Worm (Caenorhabditis elegans): ENCODE data around the gene F11D11.4.
A peak's percentile ranks its signal among the peaks of the same experiment; 100 is the strongest.

The F11D11.4 gene

DNA sequence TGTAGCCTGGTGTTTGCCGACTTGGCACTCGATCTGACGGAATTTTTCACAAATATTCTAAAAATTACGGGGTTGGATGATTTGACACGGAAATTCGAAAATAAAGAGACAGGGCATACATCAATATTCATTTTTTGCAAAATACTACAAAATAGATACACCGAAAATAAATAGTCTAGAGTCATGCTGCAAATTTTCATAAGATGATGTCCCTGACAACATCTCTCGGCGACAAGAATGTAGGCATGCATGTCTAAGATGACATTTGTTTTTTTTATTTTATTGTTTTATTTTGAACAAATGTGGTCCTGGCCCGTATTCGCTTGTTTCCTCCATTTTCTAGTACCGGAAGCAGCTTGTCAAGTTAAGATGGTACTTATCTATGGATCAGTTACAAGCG lies 10.2 kb downstream of the F11D11.4 start, which contains the start of gene clec-256:
TSS of gene clec-256 (plus strand) at position 301 of the 400 bp plus-strand sequence.
- TF ChIP-seq hlh-17 (GFP tag; optimal IDR thresholded peaks at IDR 0.05; ENCODE audit: borderline replicate concordance), result no peak
- TF ChIP-seq mep-1 (tag; optimal IDR thresholded peaks at IDR 0.05), result no peak
- no peak for TF ChIP-seq alr-1 (tag; optimal IDR thresholded peaks at IDR 0.05; ENCODE audit: borderline replicate concordance)
- no peak for TF ChIP-seq pag-3 (tag; optimal IDR thresholded peaks at IDR 0.05; ENCODE audit: borderline replicate concordance, insufficient read depth)
- no peak for TF ChIP-seq fkh-4 (tag; optimal IDR thresholded peaks at IDR 0.05; ENCODE audit: borderline replicate concordance)
- no peak for TF ChIP-seq ama-1 (optimal IDR thresholded peaks at IDR 0.05)
- no peak for TF ChIP-seq nhr-11 (tag; optimal IDR thresholded peaks at IDR 0.05)
- TF ChIP-seq unc-62 (GFP tag; optimal IDR thresholded peaks at IDR 0.05), result no peak
- TF ChIP-seq zip-4 (GFP tag; optimal IDR thresholded peaks at IDR 0.05), result no peak
- no peak for TF ChIP-seq nhr-20 (tag; optimal IDR thresholded peaks at IDR 0.05)
- TF ChIP-seq nhr-28 (tag; optimal IDR thresholded peaks at IDR 0.05), result no peak
- no peak for TF ChIP-seq dpl-1 (GFP tag; optimal IDR thresholded peaks at IDR 0.05)
- TF ChIP-seq xbp-1 (tag; optimal IDR thresholded peaks at IDR 0.05), result no peak

DNA sequence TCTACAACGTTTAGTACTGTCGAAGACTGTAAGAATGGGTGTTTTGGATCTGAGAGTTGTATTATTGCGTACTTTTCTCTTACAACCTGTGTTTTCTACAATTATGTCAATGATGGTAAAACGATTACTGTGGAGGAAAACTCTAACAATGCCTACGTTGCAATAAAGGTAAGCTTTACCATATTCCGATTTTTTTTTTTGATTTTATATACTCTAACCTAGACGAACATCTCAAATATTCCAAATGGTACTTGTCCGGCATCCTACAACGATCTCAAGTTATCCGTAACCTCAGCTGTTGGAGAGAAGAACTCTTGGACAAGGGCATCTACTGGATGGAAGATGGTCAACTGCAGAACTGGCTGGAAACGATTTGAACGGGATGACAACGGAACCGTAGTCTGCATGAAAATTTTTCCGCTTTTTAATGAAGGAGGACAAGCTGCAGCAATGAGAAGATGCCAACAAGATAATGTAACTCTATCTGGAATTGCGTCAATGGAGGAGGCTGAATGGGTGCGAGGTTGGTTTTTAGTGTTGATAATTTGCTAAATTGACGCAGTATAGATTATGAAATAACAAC lies 10.7 kb downstream of the F11D11.4 start:
- TF ChIP-seq nhr-47 (tag; optimal IDR thresholded peaks at IDR 0.05), result no peak
- no peak for TF ChIP-seq nhr-237 (tag; optimal IDR thresholded peaks at IDR 0.05)
- TF ChIP-seq skn-1 (tag; optimal IDR thresholded peaks at IDR 0.05), result no peak
- TF ChIP-seq unc-86 (tag; optimal IDR thresholded peaks at IDR 0.05), result no peak
- no peak for TF ChIP-seq ceh-88 (GFP tag; IDR thresholded peaks at IDR 0.05)
- TF ChIP-seq nhr-84 (tag; optimal IDR thresholded peaks at IDR 0.05), result no peak
- no peak for TF ChIP-seq lin-13 (GFP tag; optimal IDR thresholded peaks at IDR 0.05)
- no peak for TF ChIP-seq C04F5.9 (tag; optimal IDR thresholded peaks at IDR 0.05)
- no peak for TF ChIP-seq sup-37 (GFP tag; optimal IDR thresholded peaks at IDR 0.05)
- no peak for TF ChIP-seq hlh-17 (GFP tag; optimal IDR thresholded peaks at IDR 0.05; ENCODE audit: borderline replicate concordance)
- TF ChIP-seq aha-1 (tag; optimal IDR thresholded peaks at IDR 0.05), result no peak
- TF ChIP-seq dpl-1 (GFP tag; optimal IDR thresholded peaks at IDR 0.05), result no peak
- no peak for TF ChIP-seq mep-1 (tag; optimal IDR thresholded peaks at IDR 0.05)
- TF ChIP-seq elt-3 (tag; optimal IDR thresholded peaks at IDR 0.05), result no peak

DNA sequence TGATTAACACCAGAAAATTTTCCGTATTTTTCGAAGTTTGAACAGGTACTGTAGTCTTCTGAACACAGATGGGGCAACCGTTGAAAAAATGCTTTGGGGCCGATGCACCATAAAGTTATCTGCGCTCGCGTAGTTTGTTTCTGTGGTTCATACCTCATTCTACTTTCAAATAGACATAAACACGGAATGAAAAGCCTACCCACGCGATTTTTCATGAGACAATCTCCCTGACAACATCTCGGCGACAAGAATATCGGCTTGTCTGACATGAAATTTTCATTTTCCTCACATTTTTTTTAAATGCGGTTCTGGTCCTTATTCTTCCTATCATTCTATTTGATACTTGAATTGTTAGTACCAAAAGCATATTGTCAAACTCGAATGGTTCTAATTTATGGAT lies 11.6 kb downstream of the F11D11.4 start, which contains the start of gene clec-257:
TSS of gene clec-257 (plus strand) at position 301 of the 400 bp plus-strand sequence.
- TF ChIP-seq nhr-85 (tag) (peak; percentile 13), elt-2 (tag; optimal IDR thresholded peaks at IDR 0.05) (no peak)

DNA sequence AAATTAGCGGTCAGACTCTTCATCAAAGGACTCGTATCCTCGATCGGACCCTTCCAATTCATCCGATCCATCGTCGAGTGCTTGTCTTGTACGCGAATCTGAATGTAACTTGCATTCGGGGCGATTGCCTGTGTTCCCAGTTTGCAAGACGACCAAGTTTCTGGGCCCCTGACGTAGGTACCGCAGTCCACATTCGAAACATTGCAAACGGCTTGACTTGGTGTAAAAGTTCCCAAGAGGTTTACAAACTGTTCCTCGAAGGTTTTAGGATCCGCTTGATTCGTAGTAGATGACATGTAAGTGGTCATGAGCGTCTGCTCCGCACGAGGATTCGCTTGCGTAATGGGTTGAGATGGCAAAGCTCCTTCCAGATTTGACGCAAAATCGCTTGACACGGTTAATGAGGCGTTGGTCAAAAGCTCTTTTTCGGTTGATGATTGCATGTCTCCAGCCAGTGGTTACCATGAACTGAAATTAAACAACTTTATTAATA lies 15.1 kb downstream of the F11D11.4 start, which contains the start of gene Y17D7B.4:
TSS of gene Y17D7B.4 (minus strand) at position 443 of the 493 bp plus-strand sequence.
- TF ChIP-seq pqm-1 (tag; optimal IDR thresholded peaks at IDR 0.05) (no peak), lsy-2 (tag; optimal IDR thresholded peaks at IDR 0.05) (no peak), ztf-11 (tag; optimal IDR thresholded peaks at IDR 0.05) (no peak), sptf-1 (tag; optimal IDR thresholded peaks at IDR 0.05) (no peak), jun-1 (tag; optimal IDR thresholded peaks at IDR 0.05) (no peak)

DNA sequence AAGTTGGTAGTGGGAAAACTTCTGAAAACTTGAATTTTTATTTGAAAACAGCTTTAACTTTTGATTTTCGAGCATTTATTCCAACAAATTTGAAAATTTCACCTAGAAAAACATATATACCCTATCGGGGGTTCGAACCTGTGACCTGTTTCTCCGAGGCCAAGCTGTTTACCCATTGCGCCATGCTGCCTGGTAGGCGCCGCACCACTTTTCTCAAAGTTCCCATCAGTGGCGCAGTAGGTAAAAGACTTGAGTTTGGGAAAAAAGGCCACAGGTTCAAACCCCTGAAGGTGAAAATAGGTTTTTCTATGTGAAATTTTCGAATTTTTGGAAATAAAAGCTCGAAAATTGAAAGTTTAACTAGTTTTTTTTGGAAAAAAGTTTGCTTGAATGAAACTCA lies 19.4 kb downstream of the F11D11.4 start:
- no peak for TF ChIP-seq mep-1 (tag; optimal IDR thresholded peaks at IDR 0.05)
- no peak for TF ChIP-seq xbp-1 (tag; optimal IDR thresholded peaks at IDR 0.05)
- TF ChIP-seq ceh-8 (GFP tag; optimal IDR thresholded peaks at IDR 0.05), result no peak
- TF ChIP-seq efl-3 (GFP tag; optimal IDR thresholded peaks at IDR 0.05), result no peak
- no peak for TF ChIP-seq pqm-1 (tag; optimal IDR thresholded peaks at IDR 0.05)
- TF ChIP-seq fkh-8 (tag; optimal IDR thresholded peaks at IDR 0.05), result no peak
